Fruit fly (Drosophila melanogaster) whole organism, embryonic: Measurements from ENCODE around the gene DCTN6-p27.

Source experiments
- Bgb ChIP-seq: fragments of 200-800 bp; sonication (Bioruptor generic); IDR thresholded peaks from 2 replicates; pipeline ENCODE4 v1.3.6; 2022; ENCODE audit warnings: missing biosample characterization, missing genetic modification characterization; ENCODE audit not compliant: partially characterized antibody
- CG1024 ChIP-seq: fragments of 200-800 bp; sonication (Bioruptor generic); IDR thresholded peaks from 2 replicates; pipeline ENCODE4 v1.3.6; 2022; ENCODE audit warnings: missing biosample characterization, missing genetic modification characterization
- CG11456 ChIP-seq: fragments of 200-800 bp; sonication (Bioruptor generic); IDR thresholded peaks from 3 replicates; pipeline ENCODE4 v1.3.6; 2022; ENCODE audit warnings: missing biosample characterization, missing genetic modification characterization
- CG1233 ChIP-seq: fragments of 200-800 bp; sonication (Bioruptor generic); optimal IDR thresholded peaks from 4 replicates; lab custom pipeline; 2018; ENCODE audit warnings: missing biosample characterization, mild to moderate bottlenecking, missing genetic modification characterization
- CG13296 ChIP-seq: fragments of 200-800 bp; sonication (Bioruptor generic); optimal IDR thresholded peaks from 3 replicates; lab custom pipeline; 2018; ENCODE audit warnings: missing biosample characterization, mild to moderate bottlenecking, missing genetic modification characterization
- CG14667 ChIP-seq: fragments of 200-800 bp; sonication (Bioruptor generic); IDR thresholded peaks from 2 replicates; pipeline ENCODE4 v1.3.6; 2022; ENCODE audit warnings: missing biosample characterization, missing genetic modification characterization
- CG14710 ChIP-seq: fragments of 200-800 bp; sonication (Bioruptor generic); optimal IDR thresholded peaks from 3 replicates; lab custom pipeline; 2019; ENCODE audit warnings: missing biosample characterization, mild to moderate bottlenecking, missing genetic modification characterization, moderate library complexity
- CG1647 ChIP-seq: fragments of 200-800 bp; sonication (Bioruptor generic); optimal IDR thresholded peaks from 3 replicates; lab custom pipeline; 2016; ENCODE audit warnings: missing biosample characterization, missing genetic modification characterization
- CG16863 ChIP-seq: fragments of 200-800 bp; sonication (Bioruptor generic); optimal IDR thresholded peaks from 3 replicates; lab custom pipeline; 2016; ENCODE audit warnings: missing biosample characterization, missing genetic modification characterization
- CG1792 ChIP-seq: fragments of 200-800 bp; sonication (Bioruptor generic); optimal IDR thresholded peaks from 2 replicates; lab custom pipeline; 2016; ENCODE audit warnings: missing biosample characterization, missing genetic modification characterization
- CG30431 ChIP-seq: fragments of 200-800 bp; sonication (Bioruptor generic); optimal IDR thresholded peaks from 2 replicates; lab custom pipeline; 2017; ENCODE audit warnings: missing biosample characterization, missing genetic modification characterization
- CG4854 ChIP-seq: fragments of 200-800 bp; sonication (Bioruptor generic); optimal IDR thresholded peaks from 2 replicates; lab custom pipeline; 2016; ENCODE audit warnings: missing biosample characterization, missing genetic modification characterization, inconsistent platforms
- CG5180 ChIP-seq: fragments of 200-800 bp; sonication (Bioruptor generic); optimal IDR thresholded peaks from 3 replicates; lab custom pipeline; 2017; ENCODE audit warnings: missing biosample characterization, missing genetic modification characterization, mild to moderate bottlenecking, moderate library complexity, missing genetic modification reagents
- CG6175 ChIP-seq: fragments of 200-800 bp; sonication (Bioruptor generic); IDR thresholded peaks from 3 replicates; pipeline ENCODE4 v1.3.6; 2022; ENCODE audit warnings: missing biosample characterization, missing genetic modification characterization
- CG7271 ChIP-seq: fragments of 200-800 bp; sonication (Bioruptor generic); optimal IDR thresholded peaks from 2 replicates; lab custom pipeline; 2018; ENCODE audit warnings: missing biosample characterization, mild to moderate bottlenecking, missing genetic modification characterization, moderate library complexity
- CG7357 ChIP-seq: fragments of 200-800 bp; sonication (Bioruptor generic); IDR thresholded peaks from 3 replicates; pipeline ENCODE4 v1.3.6; 2022; ENCODE audit warnings: missing biosample characterization, missing genetic modification characterization
- CG7786 ChIP-seq: fragments of 200-800 bp; sonication (Bioruptor generic); optimal IDR thresholded peaks from 2 replicates; lab custom pipeline; 2016; ENCODE audit warnings: missing biosample characterization, missing genetic modification characterization
- CG8478 ChIP-seq: fragments of >200 bp; optimal IDR thresholded peaks from 2 replicates; lab custom pipeline; 2018
- Chrac-16 ChIP-seq: fragments of 200-800 bp; sonication (Bioruptor generic); optimal IDR thresholded peaks from 3 replicates; lab custom pipeline; 2016; ENCODE audit warnings: missing biosample characterization, missing genetic modification characterization
- Doc3 ChIP-seq: fragments of 200-800 bp; sonication (Bioruptor generic); IDR thresholded peaks from 3 replicates; pipeline ENCODE4 v1.3.6; 2022; ENCODE audit warnings: missing biosample characterization, missing genetic modification characterization; ENCODE audit not compliant: partially characterized antibody
- Ets65A ChIP-seq: fragments of 200-800 bp; sonication (Bioruptor generic); peaks from one replicate; lab custom pipeline; 2016; ENCODE audit warnings: missing biosample characterization, missing genetic modification characterization
- HLH3B ChIP-seq: fragments of 200-800 bp; sonication (Bioruptor generic); IDR thresholded peaks from 2 replicates; pipeline ENCODE4 v1.3.6; 2022; ENCODE audit warnings: missing biosample characterization, missing genetic modification characterization
- Hmr ChIP-seq: fragments of 200-800 bp; sonication (Bioruptor generic); optimal IDR thresholded peaks from 3 replicates; lab custom pipeline; 2017; ENCODE audit warnings: mild to moderate bottlenecking, missing biosample characterization, missing genetic modification reagents, missing genetic modification characterization
- Nf-YB ChIP-seq: fragments of 200-800 bp; sonication (Bioruptor generic); optimal IDR thresholded peaks from 3 replicates; lab custom pipeline; 2019; ENCODE audit warnings: missing biosample characterization, mild to moderate bottlenecking, missing genetic modification characterization, moderate library complexity
- Nf-YC ChIP-seq: fragments of 200-800 bp; optimal IDR thresholded peaks from 3 replicates; lab custom pipeline; 2019; ENCODE audit warnings: missing biosample characterization, mild to moderate bottlenecking, missing genetic modification characterization, moderate library complexity
- NfI ChIP-seq: fragments of 200-800 bp; sonication (Bioruptor generic); optimal IDR thresholded peaks from 3 replicates; lab custom pipeline; 2018; ENCODE audit warnings: missing biosample characterization, mild to moderate bottlenecking, missing genetic modification characterization, moderate library complexity
- Side ChIP-seq: fragments of 200-800 bp; sonication (Bioruptor generic); optimal IDR thresholded peaks from 2 replicates; lab custom pipeline; 2016; ENCODE audit warnings: missing biosample characterization, missing genetic modification characterization
- Sin3A ChIP-seq: fragments of >200 bp; optimal IDR thresholded peaks from 2 replicates; lab custom pipeline; 2018
- TFAM ChIP-seq: fragments of 200-800 bp; sonication (Bioruptor generic); optimal IDR thresholded peaks from 2 replicates; lab custom pipeline; 2017; ENCODE audit warnings: missing biosample characterization, missing genetic modification characterization, inconsistent platforms
- Tbp ChIP-seq: fragments of >200 bp; optimal IDR thresholded peaks from 2 replicates; lab custom pipeline; 2018; ENCODE audit warnings: missing biosample characterization, missing genetic modification characterization
- YL-1 ChIP-seq: fragments of 200-800 bp; sonication (Bioruptor generic); optimal IDR thresholded peaks from 3 replicates; lab custom pipeline; 2017; ENCODE audit warnings: missing biosample characterization, mild to moderate bottlenecking, missing genetic modification characterization
- abd-A ChIP-seq: fragments of 200-800 bp; sonication (Bioruptor generic); optimal IDR thresholded peaks from 3 replicates; lab custom pipeline; 2019; ENCODE audit warnings: missing biosample characterization, mild to moderate bottlenecking, missing genetic modification characterization, moderate library complexity
- bcd ChIP-seq: fragments of 200-800 bp; sonication (Bioruptor generic); optimal IDR thresholded peaks from 2 replicates; lab custom pipeline; 2017; ENCODE audit warnings: missing biosample characterization, mild to moderate bottlenecking, missing genetic modification characterization
- cato ChIP-seq: fragments of 200-800 bp; sonication (Bioruptor generic); optimal IDR thresholded peaks from 2 replicates; lab custom pipeline; 2016; ENCODE audit warnings: missing biosample characterization, missing genetic modification characterization, borderline replicate concordance
- chif ChIP-seq, 2 experiments: fragments of 200-800 bp; sonication (Bioruptor generic); optimal IDR thresholded peaks; 3 replicates each; lab custom pipeline; 2016; ENCODE audit warnings: missing biosample characterization in 2 of 2, missing genetic modification characterization in 2 of 2
- croc ChIP-seq: fragments of 200-800 bp; sonication (Bioruptor generic); conservative IDR thresholded peaks from 3 replicates; pipeline ENCODE4 v1.3.6; 2022; ENCODE audit warnings: missing biosample characterization, missing genetic modification characterization
- cwo ChIP-seq: fragments of 200-800 bp; sonication (Bioruptor generic); optimal IDR thresholded peaks from 3 replicates; lab custom pipeline; 2017; ENCODE audit warnings: missing biosample characterization, missing genetic modification characterization, mild to moderate bottlenecking, moderate library complexity, missing genetic modification reagents
- dati ChIP-seq: fragments of 200-800 bp; sonication (Bioruptor generic); IDR thresholded peaks from 2 replicates; pipeline ENCODE4 v1.3.6; 2022; ENCODE audit warnings: missing biosample characterization, missing genetic modification characterization
- dimm ChIP-seq: fragments of 200-800 bp; sonication (Bioruptor generic); IDR thresholded peaks from 2 replicates; pipeline ENCODE4 v1.3.6; 2022; ENCODE audit warnings: missing biosample characterization, missing genetic modification characterization
- esg ChIP-seq: fragments of 200-800 bp; sonication (Bioruptor generic); conservative IDR thresholded peaks from 2 replicates; pipeline ENCODE4 v1.3.6; 2022; ENCODE audit warnings: missing biosample characterization, missing genetic modification characterization
- kni ChIP-seq: fragments of 200-800 bp; sonication (Bioruptor generic); optimal IDR thresholded peaks from 3 replicates; lab custom pipeline; 2017; ENCODE audit warnings: mild to moderate bottlenecking, missing biosample characterization, missing genetic modification reagents, missing genetic modification characterization
- lov ChIP-seq, 2 experiments: fragments of 200-800 bp in 1 of 2; fragments of >200 bp in 1 of 2; sonication (Bioruptor generic) in 1 of 2; IDR thresholded peaks in 1 of 2; optimal IDR thresholded peaks in 1 of 2; 2 replicates in 1 of 2; 3 replicates in 1 of 2; pipeline versions ENCODE4 v1.3.6 to Lab custom; 2017 to 2022; ENCODE audit warnings: missing biosample characterization in 1 of 2, missing genetic modification characterization in 1 of 2
- luna ChIP-seq: fragments of 200-800 bp; sonication (Bioruptor generic); optimal IDR thresholded peaks from 2 replicates; lab custom pipeline; 2016; ENCODE audit warnings: missing biosample characterization, missing genetic modification characterization
- maf-S ChIP-seq: fragments of 200-800 bp; sonication (Bioruptor generic); optimal IDR thresholded peaks from 2 replicates; lab custom pipeline; 2016; ENCODE audit warnings: missing biosample characterization, missing genetic modification characterization
- mam ChIP-seq: fragments of 200-800 bp; sonication (Bioruptor generic); optimal IDR thresholded peaks from 3 replicates; lab custom pipeline; 2016; ENCODE audit warnings: missing biosample characterization, missing genetic modification characterization
- rib ChIP-seq: fragments of 200-800 bp; sonication (Bioruptor generic); IDR thresholded peaks from 2 replicates; pipeline ENCODE4 v1.3.6; 2022; ENCODE audit warnings: missing biosample characterization, missing genetic modification characterization
- run ChIP-seq: fragments of 200-800 bp; sonication (Bioruptor generic); optimal IDR thresholded peaks from 3 replicates; lab custom pipeline; 2018; ENCODE audit warnings: missing biosample characterization, mild to moderate bottlenecking, missing genetic modification characterization
- salm ChIP-seq: fragments of 200-800 bp; sonication (Bioruptor generic); optimal IDR thresholded peaks from 2 replicates; lab custom pipeline; 2018; ENCODE audit warnings: missing biosample characterization, mild to moderate bottlenecking, missing genetic modification characterization
- sd ChIP-seq: fragments of 200-800 bp; sonication (Bioruptor generic); optimal IDR thresholded peaks from 3 replicates; lab custom pipeline; 2018; ENCODE audit warnings: missing biosample characterization, mild to moderate bottlenecking, missing genetic modification characterization, moderate library complexity
- sob ChIP-seq: fragments of 200-800 bp; sonication (Bioruptor generic); IDR thresholded peaks from 2 replicates; pipeline ENCODE4 v1.3.6; 2022; ENCODE audit warnings: missing biosample characterization, missing genetic modification characterization
- tup ChIP-seq: fragments of 200-800 bp; sonication (Bioruptor generic); optimal IDR thresholded peaks from 2 replicates; lab custom pipeline; 2016; ENCODE audit warnings: missing biosample characterization, mild to moderate bottlenecking, missing genetic modification characterization, moderate library complexity

Gene DCTN6-p27

DNA sequence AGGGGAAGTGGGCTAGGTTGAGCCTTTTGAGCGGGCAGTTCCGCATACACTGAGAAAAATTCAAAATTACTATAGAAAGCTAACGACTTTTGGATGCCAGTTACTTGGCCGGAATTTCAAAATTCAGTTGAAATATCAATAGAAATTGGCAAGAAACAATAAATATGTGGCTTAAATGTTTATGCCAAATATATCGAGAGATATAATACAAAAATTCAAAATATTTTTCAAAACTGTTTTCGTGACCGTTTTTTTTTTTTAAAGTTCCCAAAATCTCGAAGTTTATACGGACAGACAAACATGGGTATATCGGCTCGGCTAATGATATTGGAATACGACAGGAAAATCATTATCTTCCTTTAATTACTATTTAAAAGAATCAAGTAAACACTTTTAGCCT lies 11.1 kb upstream of the DCTN6-p27 start (continued):
- peak; percentile 40; the same call in 1 of the 2 replicates for TF ChIP-seq esg (GFP tag; lab: Robert Waterston, UW)
- no peak for TF ChIP-seq lov (optimal IDR thresholded peaks at IDR 0.05; lab: Kevin White, UChicago)
- no peak for TF ChIP-seq lov (GFP tag; IDR thresholded peaks at IDR 0.05; lab: Robert Waterston, UW)
- TF ChIP-seq Tbp (GFP tag; lab: Kevin White, UChicago), result no peak
- no peak for TF ChIP-seq CG4854
- peak; percentile 23 for TF ChIP-seq Side (GFP tag; lab: Kevin White, UChicago)
- peak in 1 of 2 experiments; percentile 12 for TF ChIP-seq chif (GFP tag; optimal IDR thresholded peaks at IDR 0.05; lab: Kevin White, UChicago)
- no peak for TF ChIP-seq salm (tag; lab: Kevin White, UChicago)
- TF ChIP-seq Ets65A (GFP tag; lab: Kevin White, UChicago), result peak; percentile 93
- no peak for TF ChIP-seq Bgb (GFP tag; lab: Robert Waterston, UW)
- TF ChIP-seq CG1024 (GFP tag; lab: Robert Waterston, UW), result no peak
- no peak for TF ChIP-seq sd (tag; lab: Kevin White, UChicago)
- no peak for TF ChIP-seq Chrac-16
- no peak for TF ChIP-seq CG8478 (lab: Kevin White, UChicago)
- TF ChIP-seq YL-1 (GFP tag; lab: Kevin White, UChicago), result no peak
- no peak for TF ChIP-seq run (tag; lab: Kevin White, UChicago)
- TF ChIP-seq CG14667, result no peak
- no peak for TF ChIP-seq cato (GFP tag; lab: Kevin White, UChicago)
- TF ChIP-seq abd-A (tag; lab: Kevin White, UChicago), result no peak
- TF ChIP-seq mam, result peak; percentile 31
- TF ChIP-seq Nf-YC (tag; lab: Kevin White, UChicago), result no peak
- TF ChIP-seq CG7271, result no peak
- no peak for TF ChIP-seq kni (GFP tag; lab: Kevin White, UChicago)
- no peak for TF ChIP-seq CG1647 (GFP tag; lab: Kevin White, UChicago)
- peak; percentile 12 for TF ChIP-seq Hmr (GFP tag; lab: Kevin White, UChicago)
- TF ChIP-seq cwo, result no peak
- TF ChIP-seq TFAM, result no peak
- no peak for TF ChIP-seq maf-S (GFP tag; lab: Kevin White, UChicago)
- TF ChIP-seq HLH3B, result no peak
- TF ChIP-seq rib (GFP tag; lab: Robert Waterston, UW), result no peak
- peak; percentile 7 for TF ChIP-seq CG1792 (GFP tag; lab: Kevin White, UChicago)
- no peak for TF ChIP-seq Nf-YB (GFP tag; lab: Kevin White, UChicago)
- TF ChIP-seq croc (GFP tag; lab: Robert Waterston, UW), result no peak
- no peak for TF ChIP-seq CG6175 (GFP tag; lab: Robert Waterston, UW)
- no peak for TF ChIP-seq CG5180
- no peak; the same call in 1 of the 2 replicates for TF ChIP-seq dimm (GFP tag; lab: Robert Waterston, UW)
- TF ChIP-seq NfI (GFP tag; lab: Kevin White, UChicago), result no peak
- no peak for TF ChIP-seq dati (GFP tag; lab: Robert Waterston, UW)
- TF ChIP-seq CG11456 (GFP tag; lab: Robert Waterston, UW), result no peak
- no peak for TF ChIP-seq Doc3
- no peak for TF ChIP-seq luna (GFP tag; lab: Kevin White, UChicago)
- no peak for TF ChIP-seq CG7357 (GFP tag; lab: Robert Waterston, UW)
- no peak for TF ChIP-seq CG16863 (GFP tag; lab: Kevin White, UChicago)
- TF ChIP-seq Sin3A (lab: Kevin White, UChicago), result no peak
- TF ChIP-seq CG13296, result no peak
- 0 out of 2 replicates have a peak, but pooled peaks have one; percentile 46 for TF ChIP-seq sob (GFP tag; lab: Robert Waterston, UW)
- TF ChIP-seq CG14710 (tag; lab: Kevin White, UChicago), result peak; percentile 31
- no peak for TF ChIP-seq CG7786 (GFP tag; lab: Kevin White, UChicago)
- peak; percentile 51 for TF ChIP-seq bcd (GFP tag; lab: Kevin White, UChicago)
- no peak for TF ChIP-seq tup
- no peak for TF ChIP-seq CG30431 (GFP tag; lab: Kevin White, UChicago)
- peak; percentile 28 for TF ChIP-seq CG1233 (GFP tag; lab: Kevin White, UChicago)
